Worm (Caenorhabditis elegans) whole organism, late embryonic: ENCODE measurements around the gene fip-5.
A peak's percentile ranks its signal among the peaks of the same experiment; 100 is the strongest.

ENCODE experiments used
- C38D4.7 ChIP-seq: fragments of 200-800 bp; sonication (Bioruptor generic); optimal IDR thresholded peaks from 2 replicates; lab custom pipeline; 2018; ENCODE audit warnings: mild to moderate bottlenecking, missing genetic modification characterization, moderate library complexity, missing compliant biosample characterization
- ama-1 ChIP-seq: fragments of 150-350 bp; optimal IDR thresholded peaks from 2 replicates; lab custom pipeline; 2014
- ceh-6 ChIP-seq: fragments of 200-800 bp; sonication (Bioruptor generic); optimal IDR thresholded peaks from 2 replicates; lab custom pipeline; 2018; ENCODE audit warnings: mild to moderate bottlenecking, missing genetic modification characterization, missing compliant biosample characterization
- ceh-9 ChIP-seq: sonication (generic microtip); optimal IDR thresholded peaks from 2 replicates; lab custom pipeline; 2016; ENCODE audit warnings: mild to moderate bottlenecking, missing genetic modification characterization, inconsistent platforms, missing compliant biosample characterization
- nhr-11 ChIP-seq: fragments of 150-350 bp; optimal IDR thresholded peaks from 2 replicates; lab custom pipeline; 2014; ENCODE audit warnings: missing biosample characterization, missing genetic modification characterization
- nhr-232 ChIP-seq: sonication (generic microtip); optimal IDR thresholded peaks from 2 replicates; lab custom pipeline; 2016; ENCODE audit warnings: missing genetic modification characterization, missing compliant biosample characterization
- pat-9 ChIP-seq: fragments of 200-800 bp; sonication (Bioruptor generic); optimal IDR thresholded peaks from 2 replicates; lab custom pipeline; 2018; ENCODE audit warnings: mild to moderate bottlenecking, missing genetic modification characterization, moderate library complexity, missing compliant biosample characterization
- sox-2 ChIP-seq: fragments of 200-800 bp; sonication (Bioruptor generic); IDR thresholded peaks from 2 replicates; pipeline ENCODE4 v1.3.6; 2022; ENCODE audit warnings: missing genetic modification reagents, missing genetic modification characterization, missing compliant biosample characterization
- sox-4 ChIP-seq: sonication (generic microtip); optimal IDR thresholded peaks from 2 replicates; lab custom pipeline; 2017; ENCODE audit warnings: mild to moderate bottlenecking, missing genetic modification characterization, inconsistent platforms, missing compliant biosample characterization
- tbx-2 ChIP-seq: sonication (generic microtip); optimal IDR thresholded peaks from 2 replicates; lab custom pipeline; 2016; ENCODE audit warnings: missing genetic modification characterization, missing compliant biosample characterization
- unc-42 ChIP-seq: sonication (generic microtip); optimal IDR thresholded peaks from 2 replicates; lab custom pipeline; 2016; ENCODE audit warnings: missing genotype, missing genetic modification characterization, missing compliant biosample characterization
- unc-86 ChIP-seq: sonication (generic microtip); optimal IDR thresholded peaks from 2 replicates; lab custom pipeline; 2016; ENCODE audit warnings: missing genetic modification characterization, missing compliant biosample characterization

DNA sequence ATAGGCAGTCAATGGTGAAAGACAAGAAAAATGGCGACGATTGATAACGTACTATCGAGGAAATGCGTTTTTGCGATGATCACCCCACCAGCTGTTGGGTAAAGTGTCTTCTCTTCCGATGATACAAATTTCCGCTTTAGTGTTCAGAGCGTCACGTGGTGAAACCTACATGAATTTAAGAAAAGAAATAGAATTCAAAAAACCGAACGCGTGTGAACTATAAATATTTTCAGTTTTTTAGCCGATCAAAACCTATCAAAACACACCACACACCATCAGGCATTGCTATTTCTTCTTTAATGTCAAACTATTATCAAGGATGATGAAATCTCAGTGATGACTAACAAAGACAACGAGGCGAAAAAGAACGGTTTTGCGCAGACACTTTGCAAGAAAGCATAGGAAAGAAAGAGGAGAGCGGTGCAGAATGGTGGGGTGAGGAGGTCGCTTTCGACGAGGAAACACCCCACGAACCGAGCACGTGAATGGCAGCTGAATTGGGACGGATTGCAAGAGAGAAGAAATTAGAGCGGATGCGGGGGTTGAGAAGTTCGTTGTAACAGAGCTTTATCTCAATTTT is 29.6 kb downstream of the fip-5 start:
- TF ChIP-seq sox-4 (no peak), unc-86 (no peak), tbx-2 (peak; percentile 20), ceh-9 (tag; lab: Kevin White, UChicago) (no peak), ceh-6 (no peak), nhr-232 (tag; lab: Kevin White, UChicago) (no peak), unc-42 (tag; lab: Kevin White, UChicago) (peak; percentile 39), nhr-11 (no peak), C38D4.7 (GFP tag; lab: Kevin White, UChicago) (no peak), sox-2 (GFP tag; lab: Robert Waterston, UW) (no peak), pat-9 (tag; lab: Kevin White, UChicago) (no peak), ama-1 (lab: Kevin White, UChicago) (no peak)
